Fruit fly (Drosophila melanogaster) whole organism, embryonic: Measurements from ENCODE around the gene CG10147.

ENCODE experiments used
- dimm ChIP-seq: fragments of 200-800 bp; sonication (Bioruptor generic); IDR thresholded peaks from 2 replicates; pipeline ENCODE4 v1.3.6; 2022; ENCODE audit warnings: missing biosample characterization, missing genetic modification characterization
- rib ChIP-seq: fragments of 200-800 bp; sonication (Bioruptor generic); IDR thresholded peaks from 2 replicates; pipeline ENCODE4 v1.3.6; 2022; ENCODE audit warnings: missing biosample characterization, missing genetic modification characterization

DNA sequence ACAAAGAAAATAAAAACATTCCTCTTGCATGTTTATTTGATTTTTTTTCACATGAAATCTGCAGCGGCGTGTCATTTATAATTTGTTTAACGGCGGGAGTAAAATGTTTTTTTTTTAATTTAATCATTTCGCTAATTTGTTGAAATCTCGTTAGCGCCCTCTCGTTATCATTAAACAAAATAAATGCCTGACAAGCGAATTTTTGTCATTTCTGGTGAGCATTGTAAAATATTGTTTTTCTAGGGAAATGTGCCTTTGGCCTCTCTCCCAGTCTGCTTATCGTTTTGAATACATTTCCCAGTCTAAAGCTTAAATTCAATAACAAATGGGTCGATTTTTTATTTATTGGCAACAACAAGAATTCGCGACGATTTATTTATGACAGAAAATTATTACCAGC lies 24.1 kb upstream of the CG10147 start:
- no peak for TF ChIP-seq dimm
- TF ChIP-seq rib (GFP tag; lab: Robert Waterston, UW) = no peak
